Fruit fly (Drosophila melanogaster) whole organism, embryonic: Measurements from ENCODE around the gene CG31735.
A peak's percentile ranks its signal among the peaks of the same experiment; 100 is the strongest.

ENCODE experiments used
- CG10147 ChIP-seq: fragments of 200-800 bp; sonication (Bioruptor generic); optimal IDR thresholded peaks from 2 replicates; lab custom pipeline; 2019; ENCODE audit warnings: missing biosample characterization, mild to moderate bottlenecking, missing genetic modification characterization, moderate library complexity
- CG10267 ChIP-seq: fragments of 200-800 bp; sonication (Bioruptor generic); optimal IDR thresholded peaks from 2 replicates; lab custom pipeline; 2018; ENCODE audit warnings: missing biosample characterization, mild to moderate bottlenecking, missing genetic modification characterization, moderate library complexity
- CG11695 ChIP-seq: fragments of 200-800 bp; sonication (Bioruptor generic); IDR thresholded peaks from 3 replicates; pipeline ENCODE4 v1.3.6; 2022; ENCODE audit warnings: missing biosample characterization, missing genetic modification characterization
- CG13424 ChIP-seq: fragments of 200-800 bp; sonication (Bioruptor generic); optimal IDR thresholded peaks from 2 replicates; lab custom pipeline; 2019; ENCODE audit warnings: missing biosample characterization, mild to moderate bottlenecking, missing genetic modification characterization, moderate library complexity
- CG14710 ChIP-seq: fragments of 200-800 bp; sonication (Bioruptor generic); optimal IDR thresholded peaks from 3 replicates; lab custom pipeline; 2019; ENCODE audit warnings: missing biosample characterization, mild to moderate bottlenecking, missing genetic modification characterization, moderate library complexity
- CG14860 ChIP-seq: fragments of 200-800 bp; sonication (Bioruptor generic); IDR thresholded peaks from 3 replicates; pipeline ENCODE4 v1.3.6; 2022; ENCODE audit warnings: missing biosample characterization, missing genetic modification characterization; ENCODE audit not compliant: partially characterized antibody
- CG15269 ChIP-seq: fragments of 200-800 bp; sonication (Bioruptor generic); optimal IDR thresholded peaks from 2 replicates; lab custom pipeline; 2018; ENCODE audit warnings: missing biosample characterization, mild to moderate bottlenecking, missing genetic modification characterization, moderate library complexity
- CG1602 ChIP-seq: fragments of 200-800 bp; sonication (Bioruptor generic); optimal IDR thresholded peaks from 3 replicates; lab custom pipeline; 2016; ENCODE audit warnings: missing biosample characterization, missing genetic modification characterization
- CG17328 ChIP-seq: fragments of 200-800 bp; sonication (Bioruptor generic); IDR thresholded peaks from 2 replicates; pipeline ENCODE4 v1.3.6; 2022; ENCODE audit warnings: missing biosample characterization, missing genetic modification characterization
- CG17802 ChIP-seq: fragments of 200-800 bp; sonication (Bioruptor generic); optimal IDR thresholded peaks from 2 replicates; lab custom pipeline; 2018; ENCODE audit warnings: missing biosample characterization, mild to moderate bottlenecking, missing genetic modification characterization, moderate library complexity
- CG2129 ChIP-seq: fragments of 200-800 bp; sonication (Bioruptor generic); IDR thresholded peaks from 2 replicates; pipeline ENCODE4 v1.3.6; 2022; ENCODE audit warnings: missing biosample characterization, missing genetic modification characterization; ENCODE audit not compliant: partially characterized antibody
- CG2875 ChIP-seq: fragments of 200-800 bp; sonication (Bioruptor generic); optimal IDR thresholded peaks from 2 replicates; lab custom pipeline; 2017; ENCODE audit warnings: missing biosample characterization, mild to moderate bottlenecking, missing genetic modification characterization, missing genetic modification reagents
- CG31441 ChIP-seq: fragments of 200-800 bp; sonication (Bioruptor generic); IDR thresholded peaks from 2 replicates; pipeline ENCODE4 v1.3.6; 2022; ENCODE audit warnings: missing biosample characterization, missing genetic modification characterization
- CG32532 ChIP-seq: fragments of 200-800 bp; sonication (Bioruptor generic); IDR thresholded peaks from 2 replicates; pipeline ENCODE4 v1.3.6; 2022; ENCODE audit warnings: missing biosample characterization, missing genetic modification characterization
- CG32772 ChIP-seq: fragments of 200-800 bp; sonication (Bioruptor generic); IDR thresholded peaks from 2 replicates; pipeline ENCODE4 v1.3.6; 2022; ENCODE audit warnings: missing biosample characterization, missing genetic modification characterization
- CG33557 ChIP-seq: fragments of 200-800 bp; sonication (Bioruptor generic); optimal IDR thresholded peaks from 2 replicates; lab custom pipeline; 2019; ENCODE audit warnings: missing biosample characterization, mild to moderate bottlenecking, missing genetic modification characterization, moderate library complexity
- CG34422 ChIP-seq: fragments of 200-800 bp; sonication (Bioruptor generic); IDR thresholded peaks from 3 replicates; pipeline ENCODE4 v1.3.6; 2022; ENCODE audit warnings: missing biosample characterization, missing genetic modification characterization
- CG3726 ChIP-seq: fragments of 200-800 bp; sonication (Bioruptor generic); IDR thresholded peaks from 3 replicates; pipeline ENCODE4, ENCODE4 v1.3.6; 2022; ENCODE audit warnings: missing biosample characterization, missing genetic modification characterization
- CG3847 ChIP-seq: fragments of 200-800 bp; sonication (Bioruptor generic); IDR thresholded peaks from 2 replicates; pipeline ENCODE4 v1.3.6; 2022; ENCODE audit warnings: missing biosample characterization, missing genetic modification characterization
- CG4707 ChIP-seq: fragments of 200-800 bp; sonication (Bioruptor generic); optimal IDR thresholded peaks from 2 replicates; lab custom pipeline; 2018; ENCODE audit warnings: missing biosample characterization, mild to moderate bottlenecking, missing genetic modification characterization, moderate library complexity
- CG6689 ChIP-seq: fragments of 200-800 bp; sonication (Bioruptor generic); IDR thresholded peaks from 2 replicates; pipeline ENCODE4 v1.3.6; 2022; ENCODE audit warnings: missing biosample characterization, missing genetic modification characterization
- CG8290 ChIP-seq, 3 experiments: fragments of 200-800 bp; sonication (Bioruptor generic); optimal IDR thresholded peaks; 2 replicates each; lab custom pipeline; 2016 to 2019; ENCODE audit warnings: missing biosample characterization in 3 of 3, missing genetic modification characterization in 3 of 3, mild to moderate bottlenecking in 2 of 3, moderate library complexity in 1 of 3
- H15 ChIP-seq: fragments of 200-800 bp; sonication (Bioruptor generic); IDR thresholded peaks from 3 replicates; pipeline ENCODE4 v1.3.6; 2022; ENCODE audit warnings: missing biosample characterization, missing genetic modification characterization
- NC2β ChIP-seq: fragments of 200-800 bp; sonication (Bioruptor generic); optimal IDR thresholded peaks from 2 replicates; lab custom pipeline; 2016; ENCODE audit warnings: missing biosample characterization, missing genetic modification characterization
- Spps ChIP-seq: fragments of 200-800 bp; sonication (Bioruptor generic); optimal IDR thresholded peaks from 2 replicates; lab custom pipeline; 2018; ENCODE audit warnings: missing biosample characterization, mild to moderate bottlenecking, missing genetic modification characterization
- Taf1 ChIP-seq: fragments of 200-800 bp; sonication (Bioruptor generic); IDR thresholded peaks from 2 replicates; pipeline ENCODE4 v1.3.6; 2022; ENCODE audit warnings: missing biosample characterization, missing genetic modification characterization
- Tbp ChIP-seq: fragments of >200 bp; optimal IDR thresholded peaks from 2 replicates; lab custom pipeline; 2018; ENCODE audit warnings: missing biosample characterization, missing genetic modification characterization
- aop ChIP-seq: fragments of 200-800 bp; sonication (Bioruptor generic); IDR thresholded peaks from 2 replicates; pipeline ENCODE4 v1.3.6; 2022; ENCODE audit warnings: missing biosample characterization, missing genetic modification characterization
- ato ChIP-seq: fragments of 200-800 bp; sonication (Bioruptor generic); IDR thresholded peaks from 2 replicates; pipeline ENCODE4 v1.3.6; 2022; ENCODE audit warnings: missing biosample characterization, missing genetic modification characterization; ENCODE audit not compliant: partially characterized antibody
- chn ChIP-seq: fragments of 200-800 bp; sonication (Bioruptor generic); optimal IDR thresholded peaks from 2 replicates; lab custom pipeline; 2016; ENCODE audit warnings: missing biosample characterization, missing genetic modification characterization
- dan ChIP-seq: fragments of 200-800 bp; sonication (Bioruptor generic); IDR thresholded peaks from 2 replicates; pipeline ENCODE4 v1.3.6; 2022; ENCODE audit warnings: missing biosample characterization, missing genetic modification characterization
- dmrt99B ChIP-seq: fragments of 200-800 bp; sonication (Bioruptor generic); optimal IDR thresholded peaks from 2 replicates; lab custom pipeline; 2018; ENCODE audit warnings: missing biosample characterization, mild to moderate bottlenecking, missing genetic modification characterization, moderate library complexity
- esg ChIP-seq: fragments of 200-800 bp; sonication (Bioruptor generic); conservative IDR thresholded peaks from 2 replicates; pipeline ENCODE4 v1.3.6; 2022; ENCODE audit warnings: missing biosample characterization, missing genetic modification characterization
- ewg ChIP-seq: fragments of 200-800 bp; sonication (Bioruptor generic); optimal IDR thresholded peaks from 3 replicates; lab custom pipeline; 2017; ENCODE audit warnings: mild to moderate bottlenecking, missing biosample characterization, missing genetic modification reagents, missing genetic modification characterization
- fd96Cb ChIP-seq: fragments of 200-800 bp; sonication (Bioruptor generic); optimal IDR thresholded peaks from 2 replicates; lab custom pipeline; 2018; ENCODE audit warnings: missing biosample characterization, mild to moderate bottlenecking, missing genetic modification characterization, moderate library complexity
- ftz-f1 ChIP-seq: fragments of 200-800 bp; sonication (Bioruptor generic); optimal IDR thresholded peaks from 2 replicates; lab custom pipeline; 2016; ENCODE audit warnings: missing biosample characterization, missing genetic modification characterization
- lbe ChIP-seq: fragments of 200-800 bp; sonication (Bioruptor generic); optimal IDR thresholded peaks from 2 replicates; lab custom pipeline; 2016; ENCODE audit warnings: missing biosample characterization, mild to moderate bottlenecking, missing genetic modification characterization
- odd ChIP-seq: fragments of 200-800 bp; sonication (Bioruptor generic); optimal IDR thresholded peaks from 2 replicates; lab custom pipeline; 2017; ENCODE audit warnings: missing biosample characterization, mild to moderate bottlenecking, missing genetic modification characterization
- otp ChIP-seq: fragments of 200-800 bp; sonication (Bioruptor generic); IDR thresholded peaks from 3 replicates; pipeline ENCODE4, ENCODE4 v1.3.6; 2022; ENCODE audit warnings: missing biosample characterization, missing genetic modification characterization
- p53 ChIP-seq: fragments of 200-800 bp; sonication (Bioruptor generic); optimal IDR thresholded peaks from 2 replicates; lab custom pipeline; 2016; ENCODE audit warnings: missing biosample characterization, missing genetic modification characterization
- pb ChIP-seq: fragments of 200-800 bp; sonication (Bioruptor generic); optimal IDR thresholded peaks from 3 replicates; lab custom pipeline; 2016; ENCODE audit warnings: missing biosample characterization, missing genetic modification characterization
- peb ChIP-seq: fragments of 200-800 bp; sonication (Bioruptor generic); IDR thresholded peaks from 2 replicates; pipeline ENCODE4 v1.3.6; 2022; ENCODE audit warnings: missing biosample characterization, missing genetic modification characterization
- scrt ChIP-seq: fragments of 200-800 bp; sonication (Bioruptor generic); optimal IDR thresholded peaks from 2 replicates; lab custom pipeline; 2018; ENCODE audit warnings: missing biosample characterization, mild to moderate bottlenecking, missing genetic modification characterization, moderate library complexity
- sr ChIP-seq: fragments of 200-800 bp; sonication (Bioruptor generic); IDR thresholded peaks from 3 replicates; pipeline ENCODE4 v1.3.6; 2022; ENCODE audit warnings: missing biosample characterization, missing genetic modification characterization
- twi ChIP-seq: fragments of 200-800 bp; optimal IDR thresholded peaks from 2 replicates; lab custom pipeline; 2019; ENCODE audit warnings: missing biosample characterization, mild to moderate bottlenecking, missing genetic modification characterization, moderate library complexity
- unc-4 ChIP-seq: fragments of 200-800 bp; sonication (Bioruptor generic); IDR thresholded peaks from 2 replicates; pipeline ENCODE4 v1.3.6; 2022; ENCODE audit warnings: missing biosample characterization, missing genetic modification characterization; ENCODE audit not compliant: partially characterized antibody
- vfl ChIP-seq: fragments of 200-800 bp; sonication (Bioruptor generic); optimal IDR thresholded peaks from 2 replicates; lab custom pipeline; 2016; ENCODE audit warnings: missing biosample characterization, missing genetic modification characterization
- zfh1 ChIP-seq: fragments of 200-800 bp; sonication (Bioruptor generic); IDR thresholded peaks from 3 replicates; pipeline ENCODE4 v1.3.6; 2022; ENCODE audit warnings: missing biosample characterization, missing genetic modification characterization

CG31735 gene

DNA sequence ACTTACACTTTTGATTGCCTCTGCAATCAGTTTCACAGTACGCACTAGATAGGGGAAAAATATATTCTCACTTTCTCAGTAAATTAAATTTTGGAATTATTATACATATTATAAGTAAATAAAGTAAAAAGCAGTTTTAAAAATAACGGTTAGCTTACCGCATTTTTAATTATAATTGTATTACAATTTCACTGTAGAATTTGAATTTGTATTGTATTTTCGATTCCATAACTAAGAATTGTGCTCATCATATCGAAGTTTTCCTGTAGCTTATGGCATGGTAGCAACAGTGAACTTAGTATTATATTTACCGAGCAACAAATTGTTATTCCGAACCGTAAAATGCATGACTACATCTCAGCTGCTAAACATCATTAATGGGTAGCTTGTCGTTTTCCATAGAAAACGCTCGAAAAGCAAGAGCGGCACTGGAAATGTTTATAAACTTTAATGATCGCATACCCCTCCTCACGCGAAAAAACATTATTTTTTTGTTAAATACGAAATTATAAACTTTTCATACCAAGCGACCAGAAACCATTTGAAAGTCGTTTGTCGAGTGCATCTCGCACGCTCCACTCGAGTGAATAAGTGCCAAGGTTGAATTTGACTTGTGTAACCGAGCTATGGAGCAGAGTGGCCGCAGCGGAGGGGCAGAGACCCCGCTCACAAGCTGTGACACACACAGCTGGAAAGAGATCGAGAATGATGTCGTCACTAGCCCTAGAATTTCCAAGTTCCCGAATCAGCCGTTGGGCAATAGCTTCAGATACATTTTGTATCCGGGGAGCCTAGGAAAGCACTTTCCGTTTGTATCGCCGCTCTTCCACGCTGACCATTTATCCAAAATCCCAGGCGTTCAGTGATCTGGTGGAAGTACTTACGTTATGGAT lies 17.0 kb downstream of the CG31735 start (continued):
- no peak for TF ChIP-seq vfl (GFP tag; lab: Kevin White, UChicago)
- no peak for TF ChIP-seq pb (GFP tag; lab: Kevin White, UChicago)
- TF ChIP-seq odd (GFP tag; lab: Kevin White, UChicago), result peak; percentile 93
- TF ChIP-seq twi (tag; lab: Kevin White, UChicago), result peak; percentile 92
- TF ChIP-seq Tbp (GFP tag; lab: Kevin White, UChicago), result no peak
- no peak for TF ChIP-seq NC2β
- peak; percentile 68; the same call in 1 of the 3 replicates for TF ChIP-seq H15 (GFP tag; lab: Robert Waterston, UW)
- TF ChIP-seq CG2129, result no peak
- peak; percentile 91 for TF ChIP-seq CG31441 (GFP tag; lab: Robert Waterston, UW)
- peak; percentile 97 for TF ChIP-seq CG15269
- peak; percentile 90 for TF ChIP-seq CG3726 (GFP tag; lab: Robert Waterston, UW)
- TF ChIP-seq p53 (GFP tag; lab: Kevin White, UChicago), result no peak
- peak; percentile 84 for TF ChIP-seq zfh1
- TF ChIP-seq CG2875 (GFP tag; lab: Kevin White, UChicago), result peak; percentile 91
- no peak for TF ChIP-seq sr (GFP tag; lab: Robert Waterston, UW)
- TF ChIP-seq Taf1 (GFP tag; lab: Robert Waterston, UW), result peak; percentile 87
- TF ChIP-seq CG17328 (GFP tag; lab: Robert Waterston, UW), result peak; percentile 95
- peak; percentile 91 for TF ChIP-seq CG11695 (GFP tag; lab: Robert Waterston, UW)
- peak; percentile 36 for TF ChIP-seq chn (GFP tag; lab: Kevin White, UChicago)
- TF ChIP-seq CG13424 (tag; lab: Kevin White, UChicago), result peak; percentile 96
- TF ChIP-seq CG8290 (GFP tag; optimal IDR thresholded peaks at IDR 0.05; lab: Kevin White, UChicago), result peak; percentile 83
- peak in 1 of 2 experiments; percentile 17 for TF ChIP-seq CG8290 (tag; optimal IDR thresholded peaks at IDR 0.05; lab: Kevin White, UChicago)
- TF ChIP-seq ato (GFP tag; lab: Robert Waterston, UW), result peak; percentile 35; the same call in 1 of the 2 replicates
- peak; percentile 91 for TF ChIP-seq CG32532 (GFP tag; lab: Robert Waterston, UW)
- TF ChIP-seq CG4707, result peak; percentile 88
- TF ChIP-seq aop (GFP tag; lab: Robert Waterston, UW), result 0 out of 2 replicates have a peak, but pooled peaks have one; percentile 41
- peak; percentile 88 for TF ChIP-seq CG10147 (GFP tag; lab: Kevin White, UChicago)
- peak; percentile 76 for TF ChIP-seq lbe (GFP tag; lab: Kevin White, UChicago)
- TF ChIP-seq peb (GFP tag; lab: Robert Waterston, UW), result peak; percentile 83
- TF ChIP-seq otp (GFP tag; lab: Robert Waterston, UW), result 0 out of 3 replicates have a peak, but pooled peaks have one; percentile 10
- peak; percentile 82 for TF ChIP-seq CG33557
- peak; percentile 93 for TF ChIP-seq fd96Cb (tag; lab: Kevin White, UChicago)
- TF ChIP-seq CG3847, result peak; percentile 96
- TF ChIP-seq CG1602 (GFP tag; lab: Kevin White, UChicago), result peak; percentile 96
- peak; percentile 87 for TF ChIP-seq CG14710 (tag; lab: Kevin White, UChicago)
- TF ChIP-seq scrt (GFP tag; lab: Kevin White, UChicago), result peak; percentile 82
- TF ChIP-seq dan (GFP tag; lab: Robert Waterston, UW), result no peak
- 0 out of 2 replicates have a peak, but pooled peaks have one; percentile 21 for TF ChIP-seq unc-4 (GFP tag; lab: Robert Waterston, UW)
- peak; percentile 86 for TF ChIP-seq ewg
- TF ChIP-seq CG17802, result peak; percentile 49
- 0 out of 3 replicates have a peak, but pooled peaks have one; percentile 27 for TF ChIP-seq CG14860
- TF ChIP-seq CG6689 (GFP tag; lab: Robert Waterston, UW), result peak; percentile 92
- TF ChIP-seq CG10267 (tag; lab: Kevin White, UChicago), result peak; percentile 85
- peak; percentile 90 for TF ChIP-seq esg
- peak; percentile 99 for TF ChIP-seq ftz-f1 (GFP tag; lab: Kevin White, UChicago)
- TF ChIP-seq CG32772 (GFP tag; lab: Robert Waterston, UW), result peak; percentile 89
- TF ChIP-seq dmrt99B (tag; lab: Kevin White, UChicago), result peak; percentile 96
- TF ChIP-seq CG34422, result peak; percentile 86
- peak; percentile 90 for TF ChIP-seq Spps (tag; lab: Kevin White, UChicago)
